Worm (Caenorhabditis elegans): ENCODE measurements around the gene nhr-190.

Gene nhr-190

ce11 chrV:683858-684257 lies 41.1 kb upstream of the nhr-190 start, which contains the start of gene F31F4.1 (continued):
- TF ChIP-seq unc-130 (GFP tag; optimal IDR thresholded peaks at IDR 0.05), result no peak
- TF ChIP-seq ces-1 (GFP tag; optimal IDR thresholded peaks at IDR 0.05), result no peak
- no peak for TF ChIP-seq nhr-76 (tag; optimal IDR thresholded peaks at IDR 0.05)
- TF ChIP-seq set-16 (GFP tag; IDR thresholded peaks at IDR 0.05), result no peak
- TF ChIP-seq hlh-11 (tag; optimal IDR thresholded peaks at IDR 0.05), result no peak
- no peak for TF ChIP-seq zip-11 (GFP tag; IDR thresholded peaks at IDR 0.05)
- no peak for TF ChIP-seq dmd-9 (GFP tag; IDR thresholded peaks at IDR 0.05)
- TF ChIP-seq lim-7 (GFP tag; IDR thresholded peaks at IDR 0.05), result no peak
- no peak for TF ChIP-seq spr-1 (tag; optimal IDR thresholded peaks at IDR 0.05)
- TF ChIP-seq hlh-30 (tag; optimal IDR thresholded peaks at IDR 0.05; ENCODE audit: insufficient read depth), result no peak
- TF ChIP-seq R02D3.7 (tag; optimal IDR thresholded peaks at IDR 0.05), result no peak
- no peak for TF ChIP-seq tra-1 (GFP tag; IDR thresholded peaks at IDR 0.05)
- no peak for TF ChIP-seq fkh-10 (GFP tag; optimal IDR thresholded peaks at IDR 0.05)
- TF ChIP-seq vab-7 (GFP tag; IDR thresholded peaks at IDR 0.05), result no peak
- no peak for TF ChIP-seq mdl-1 (tag; optimal IDR thresholded peaks at IDR 0.05)
- TF ChIP-seq zfp-3 (GFP tag; conservative IDR thresholded peaks at IDR 0.05), result no peak
- no peak for TF ChIP-seq ztf-7 (tag; optimal IDR thresholded peaks at IDR 0.05)
- no peak for TF ChIP-seq nhr-111 (GFP tag; optimal IDR thresholded peaks at IDR 0.05)
- no peak for TF ChIP-seq mes-2 (tag; optimal IDR thresholded peaks at IDR 0.05; ENCODE audit: poor library complexity, severe bottlenecking)
- TF ChIP-seq D1046.2 (GFP tag; IDR thresholded peaks at IDR 0.05), result no peak
- no peak for TF ChIP-seq arid-1 (GFP tag; conservative IDR thresholded peaks at IDR 0.05)
- peak; percentile 55 for TF ChIP-seq aha-1 (tag)
- TF ChIP-seq lin-29 (GFP tag; IDR thresholded peaks at IDR 0.05), result no peak
- TF ChIP-seq madf-9 (GFP tag; conservative IDR thresholded peaks at IDR 0.05), result no peak
- no peak for TF ChIP-seq zfp-2 (tag; optimal IDR thresholded peaks at IDR 0.05)
- TF ChIP-seq daf-8 (GFP tag; IDR thresholded peaks at IDR 0.05), result no peak
- no peak for TF ChIP-seq aly-2 (tag; optimal IDR thresholded peaks at IDR 0.05)
- TF ChIP-seq skn-1 (tag; optimal IDR thresholded peaks at IDR 0.05), result no peak
- TF ChIP-seq unc-62 (GFP tag; optimal IDR thresholded peaks at IDR 0.05 in 1 of 2), result no peak
- TF ChIP-seq unc-62 (tag; optimal IDR thresholded peaks at IDR 0.05), result no peak
- no peak for TF ChIP-seq lin-38 (GFP tag; IDR thresholded peaks at IDR 0.05)
- no peak for TF ChIP-seq daf-16 (GFP tag; optimal IDR thresholded peaks at IDR 0.05)
- peak; percentile 81 for TF ChIP-seq daf-16 (tag; optimal IDR thresholded peaks at IDR 0.05)
- TF ChIP-seq nhr-42 (GFP tag; IDR thresholded peaks at IDR 0.05), result no peak
- TF ChIP-seq ceh-62 (tag; optimal IDR thresholded peaks at IDR 0.05), result no peak
- no peak for TF ChIP-seq ceh-82 (tag; optimal IDR thresholded peaks at IDR 0.05)
- no peak for TF ChIP-seq Y5F2A.4 (GFP tag; optimal IDR thresholded peaks at IDR 0.05)
- peak; percentile 63 for TF ChIP-seq nhr-28 (tag; optimal IDR thresholded peaks at IDR 0.05)
- no peak for TF ChIP-seq nhr-10 (tag; optimal IDR thresholded peaks at IDR 0.05)
- no peak for TF ChIP-seq F44E2.7 (GFP tag; IDR thresholded peaks at IDR 0.05)
- no peak for TF ChIP-seq nhr-41 (GFP tag; IDR thresholded peaks at IDR 0.05)
- no peak for TF ChIP-seq dpl-1 (GFP tag; optimal IDR thresholded peaks at IDR 0.05)
- no peak for TF ChIP-seq hif-1 (tag; optimal IDR thresholded peaks at IDR 0.05)

ce11 chrV:682031-682430 lies 39.3 kb upstream of the nhr-190 start, which contains the start of gene srx-23:
TSS of gene srx-23 (plus strand) at chrV:682331.
- TF ChIP-seq tag-97 (GFP tag; IDR thresholded peaks at IDR 0.05), result no peak
- TF ChIP-seq dmd-6 (GFP tag; IDR thresholded peaks at IDR 0.05), result no peak
- no peak for TF ChIP-seq lin-38 (GFP tag; IDR thresholded peaks at IDR 0.05)
- TF ChIP-seq T20F7.1 (GFP tag; optimal IDR thresholded peaks at IDR 0.05), result no peak
- no peak for TF ChIP-seq php-3 (GFP tag; IDR thresholded peaks at IDR 0.05)
- TF ChIP-seq mep-1 (tag; optimal IDR thresholded peaks at IDR 0.05), result no peak
- no peak for TF ChIP-seq ceh-62 (tag; optimal IDR thresholded peaks at IDR 0.05)
- TF ChIP-seq unc-130 (GFP tag; optimal IDR thresholded peaks at IDR 0.05), result no peak
- TF ChIP-seq hlh-11 (tag; optimal IDR thresholded peaks at IDR 0.05), result no peak
- TF ChIP-seq ztf-11 (tag; optimal IDR thresholded peaks at IDR 0.05), result no peak
- TF ChIP-seq zag-1 (tag; optimal IDR thresholded peaks at IDR 0.05), result no peak
- no peak for TF ChIP-seq ceh-44 (GFP tag; IDR thresholded peaks at IDR 0.05)
- no peak for TF ChIP-seq daf-8 (GFP tag; IDR thresholded peaks at IDR 0.05)
- TF ChIP-seq rbr-2 (tag; optimal IDR thresholded peaks at IDR 0.05), result no peak
- no peak for TF ChIP-seq fkh-10 (GFP tag; optimal IDR thresholded peaks at IDR 0.05)
- TF ChIP-seq fos-1 (tag; optimal IDR thresholded peaks at IDR 0.05), result no peak
- TF ChIP-seq hif-1 (tag; optimal IDR thresholded peaks at IDR 0.05), result no peak
- no peak for TF ChIP-seq attf-4 (tag; optimal IDR thresholded peaks at IDR 0.05)
- no peak for TF ChIP-seq hmg-1.1 (GFP tag; IDR thresholded peaks at IDR 0.05)
- TF ChIP-seq madf-9 (GFP tag; conservative IDR thresholded peaks at IDR 0.05), result no peak
